Worm (Caenorhabditis elegans) whole organism, early embryonic: ENCODE measurements around the gene faah-1.

Source experiments
- B0310.2 ChIP-seq: sonication (generic microtip); optimal IDR thresholded peaks from 2 replicates; lab custom pipeline; 2016; ENCODE audit warnings: mild to moderate bottlenecking, missing genetic modification characterization, missing compliant biosample characterization
- ama-1 ChIP-seq: fragments of 150-350 bp; optimal IDR thresholded peaks from 2 replicates; lab custom pipeline; 2014
- flt-1 ChIP-seq: fragments of 200-800 bp; sonication (Bioruptor generic); IDR thresholded peaks from 2 replicates; pipeline ENCODE4 v1.3.6; 2022; ENCODE audit warnings: missing genetic modification characterization, missing compliant biosample characterization
- sea-1 ChIP-seq: fragments of 200-800 bp; sonication (Bioruptor generic); conservative IDR thresholded peaks from 2 replicates; pipeline ENCODE4 v1.3.6; 2022; ENCODE audit warnings: missing genetic modification characterization, missing compliant biosample characterization

- TF ChIP-seq B0310.2 (tag; lab: Kevin White, UChicago), result no peak
- TF ChIP-seq sea-1 (GFP tag; lab: Robert Waterston, UW), result no peak
- no peak for TF ChIP-seq ama-1
- TF ChIP-seq flt-1, result no peak
These were observed 6.5 kb upstream of the faah-1 start for ce11 chrIV:8152688-8153087.
